Fruit fly (Drosophila melanogaster) whole organism, embryonic: Measurements from ENCODE around the gene CG8136.
A peak's percentile ranks its signal among the peaks of the same experiment; 100 is the strongest.

Source experiments
- Abd-B ChIP-seq: fragments of 200-800 bp; sonication (Bioruptor generic); optimal IDR thresholded peaks from 2 replicates; lab custom pipeline; 2018; ENCODE audit warnings: missing biosample characterization, mild to moderate bottlenecking, missing genetic modification characterization, moderate library complexity
- Ada2b ChIP-seq: fragments of 200-800 bp; sonication (Bioruptor generic); IDR thresholded peaks from 2 replicates; pipeline ENCODE4 v1.3.6; 2022; ENCODE audit warnings: missing biosample characterization, missing genetic modification characterization
- B-H2 ChIP-seq: fragments of 200-800 bp; sonication (Bioruptor generic); optimal IDR thresholded peaks from 2 replicates; lab custom pipeline; 2018; ENCODE audit warnings: missing biosample characterization, mild to moderate bottlenecking, missing genetic modification characterization
- CG10543 ChIP-seq: fragments of 200-800 bp; sonication (Bioruptor generic); optimal IDR thresholded peaks from 3 replicates; lab custom pipeline; 2017; ENCODE audit warnings: missing biosample characterization, mild to moderate bottlenecking, missing genetic modification characterization, moderate library complexity
- CG11247 ChIP-seq: fragments of 200-800 bp; sonication (Bioruptor generic); IDR thresholded peaks from 2 replicates; pipeline ENCODE4 v1.3.6; 2022; ENCODE audit warnings: missing biosample characterization, missing genetic modification characterization
- CG11560 ChIP-seq: fragments of 200-800 bp; sonication (Bioruptor generic); IDR thresholded peaks from 3 replicates; pipeline ENCODE4 v1.3.6; 2022; ENCODE audit warnings: missing biosample characterization, missing genetic modification characterization
- CG1233 ChIP-seq: fragments of 200-800 bp; sonication (Bioruptor generic); optimal IDR thresholded peaks from 4 replicates; lab custom pipeline; 2018; ENCODE audit warnings: missing biosample characterization, mild to moderate bottlenecking, missing genetic modification characterization
- CG13296 ChIP-seq: fragments of 200-800 bp; sonication (Bioruptor generic); optimal IDR thresholded peaks from 3 replicates; lab custom pipeline; 2018; ENCODE audit warnings: missing biosample characterization, mild to moderate bottlenecking, missing genetic modification characterization
- CG14014 ChIP-seq: fragments of 200-800 bp; sonication (Bioruptor generic); IDR thresholded peaks from 2 replicates; pipeline ENCODE4 v1.3.6; 2022; ENCODE audit warnings: missing biosample characterization, missing genetic modification characterization
- CG14965 ChIP-seq: fragments of 200-800 bp; sonication (Bioruptor generic); optimal IDR thresholded peaks from 2 replicates; lab custom pipeline; 2016; ENCODE audit warnings: missing biosample characterization, missing genetic modification characterization, borderline replicate concordance
- CG1602 ChIP-seq: fragments of 200-800 bp; sonication (Bioruptor generic); optimal IDR thresholded peaks from 3 replicates; lab custom pipeline; 2016; ENCODE audit warnings: missing biosample characterization, missing genetic modification characterization
- CG1832 ChIP-seq: fragments of 200-800 bp; sonication (Bioruptor generic); optimal IDR thresholded peaks from 2 replicates; lab custom pipeline; 2017; ENCODE audit warnings: missing biosample characterization, mild to moderate bottlenecking, missing genetic modification characterization, inconsistent platforms
- CG2202 ChIP-seq: fragments of 200-800 bp; sonication (Bioruptor generic); optimal IDR thresholded peaks from 2 replicates; lab custom pipeline; 2018; ENCODE audit warnings: missing biosample characterization, mild to moderate bottlenecking, missing genetic modification characterization
- CG31441 ChIP-seq: fragments of 200-800 bp; sonication (Bioruptor generic); IDR thresholded peaks from 2 replicates; pipeline ENCODE4 v1.3.6; 2022; ENCODE audit warnings: missing biosample characterization, missing genetic modification characterization
- CG3407 ChIP-seq: fragments of 200-800 bp; sonication (Bioruptor generic); optimal IDR thresholded peaks from 2 replicates; lab custom pipeline; 2018; ENCODE audit warnings: missing biosample characterization, mild to moderate bottlenecking, missing genetic modification characterization
- CG34422 ChIP-seq: fragments of 200-800 bp; sonication (Bioruptor generic); IDR thresholded peaks from 3 replicates; pipeline ENCODE4 v1.3.6; 2022; ENCODE audit warnings: missing biosample characterization, missing genetic modification characterization
- CG43689 ChIP-seq: fragments of 200-800 bp; sonication (Bioruptor generic); IDR thresholded peaks from 2 replicates; pipeline ENCODE4 v1.3.6; 2022; ENCODE audit warnings: missing biosample characterization, missing genetic modification characterization
- CG4404 ChIP-seq: fragments of 200-800 bp; sonication (Bioruptor generic); IDR thresholded peaks from 2 replicates; pipeline ENCODE4 v1.3.6; 2022; ENCODE audit warnings: missing biosample characterization, missing genetic modification characterization
- CG6791 ChIP-seq: fragments of 200-800 bp; sonication (Bioruptor generic); IDR thresholded peaks from 3 replicates; pipeline ENCODE4 v1.3.6; 2022; ENCODE audit warnings: missing biosample characterization, missing genetic modification characterization; ENCODE audit not compliant: partially characterized antibody
- CG6813 ChIP-seq: fragments of 200-800 bp; sonication (Bioruptor generic); optimal IDR thresholded peaks from 2 replicates; lab custom pipeline; 2017; ENCODE audit warnings: missing biosample characterization, missing genetic modification characterization, mild to moderate bottlenecking, moderate library complexity, missing genetic modification reagents
- CG7987 ChIP-seq: fragments of 200-800 bp; sonication (Bioruptor generic); optimal IDR thresholded peaks from 2 replicates; lab custom pipeline; 2018; ENCODE audit warnings: missing biosample characterization, mild to moderate bottlenecking, missing genetic modification characterization, moderate library complexity
- CG8478 ChIP-seq: fragments of >200 bp; optimal IDR thresholded peaks from 2 replicates; lab custom pipeline; 2018
- CG9215 ChIP-seq: fragments of 200-800 bp; sonication (Bioruptor generic); IDR thresholded peaks from 2 replicates; pipeline ENCODE4 v1.3.6; 2022; ENCODE audit warnings: missing biosample characterization, missing genetic modification characterization
- CG9797 ChIP-seq: fragments of 200-800 bp; sonication (Bioruptor generic); optimal IDR thresholded peaks from 3 replicates; lab custom pipeline; 2018; ENCODE audit warnings: missing biosample characterization, mild to moderate bottlenecking, missing genetic modification characterization
- Drgx ChIP-seq: fragments of 200-800 bp; sonication (Bioruptor generic); IDR thresholded peaks from 2 replicates; pipeline ENCODE4 v1.3.6; 2022; ENCODE audit warnings: missing biosample characterization, missing genetic modification characterization
- Elba2 ChIP-seq: fragments of 200-800 bp; sonication (Bioruptor generic); optimal IDR thresholded peaks from 3 replicates; lab custom pipeline; 2016; ENCODE audit warnings: missing biosample characterization, missing genetic modification characterization
- HLH4C ChIP-seq: fragments of 200-800 bp; sonication (Bioruptor generic); IDR thresholded peaks from 3 replicates; pipeline ENCODE4 v1.3.6; 2022; ENCODE audit warnings: missing biosample characterization, missing genetic modification characterization; ENCODE audit not compliant: partially characterized antibody
- Hsf ChIP-seq: fragments of 200-800 bp; sonication (Bioruptor generic); optimal IDR thresholded peaks from 3 replicates; lab custom pipeline; 2016; ENCODE audit warnings: missing biosample characterization, missing genetic modification characterization
- Lim3 ChIP-seq: fragments of 200-800 bp; sonication (Bioruptor generic); IDR thresholded peaks from 2 replicates; pipeline ENCODE4 v1.3.6; 2022; ENCODE audit warnings: missing biosample characterization, missing genetic modification characterization
- MBD-R2 ChIP-seq: fragments of 200-800 bp; sonication (Bioruptor generic); IDR thresholded peaks from 2 replicates; pipeline ENCODE4 v1.3.6; 2022; ENCODE audit warnings: missing biosample characterization, missing genetic modification characterization
- Oaz ChIP-seq: fragments of 200-800 bp; sonication (Bioruptor generic); IDR thresholded peaks from 2 replicates; pipeline ENCODE4 v1.3.6; 2022; ENCODE audit warnings: missing biosample characterization, missing genetic modification characterization
- Sin3A ChIP-seq: fragments of >200 bp; optimal IDR thresholded peaks from 2 replicates; lab custom pipeline; 2018
- ato ChIP-seq: fragments of 200-800 bp; sonication (Bioruptor generic); IDR thresholded peaks from 2 replicates; pipeline ENCODE4 v1.3.6; 2022; ENCODE audit warnings: missing biosample characterization, missing genetic modification characterization; ENCODE audit not compliant: partially characterized antibody
- btn ChIP-seq: fragments of 200-800 bp; sonication (Bioruptor generic); optimal IDR thresholded peaks from 2 replicates; lab custom pipeline; 2016; ENCODE audit warnings: missing biosample characterization, missing genetic modification characterization
- cas ChIP-seq: fragments of 200-800 bp; sonication (Bioruptor generic); IDR thresholded peaks from 2 replicates; pipeline ENCODE4 v1.3.6; 2022; ENCODE audit warnings: missing biosample characterization, missing genetic modification characterization
- crc ChIP-seq: fragments of 200-800 bp; sonication (Bioruptor generic); optimal IDR thresholded peaks from 2 replicates; lab custom pipeline; 2016; ENCODE audit warnings: missing biosample characterization, missing genetic modification characterization
- dm ChIP-seq: fragments of 200-800 bp; sonication (Bioruptor generic); optimal IDR thresholded peaks from 3 replicates; lab custom pipeline; 2016; ENCODE audit warnings: missing biosample characterization, missing genetic modification characterization
- dmrt99B ChIP-seq: fragments of 200-800 bp; sonication (Bioruptor generic); optimal IDR thresholded peaks from 2 replicates; lab custom pipeline; 2018; ENCODE audit warnings: missing biosample characterization, mild to moderate bottlenecking, missing genetic modification characterization, moderate library complexity
- ftz-f1 ChIP-seq: fragments of 200-800 bp; sonication (Bioruptor generic); optimal IDR thresholded peaks from 2 replicates; lab custom pipeline; 2016; ENCODE audit warnings: missing biosample characterization, missing genetic modification characterization
- h ChIP-seq: fragments of >200 bp; optimal IDR thresholded peaks from 2 replicates; lab custom pipeline; 2017
- jigr1 ChIP-seq: fragments of 200-800 bp; sonication (Bioruptor generic); IDR thresholded peaks from 3 replicates; pipeline ENCODE4 v1.3.6; 2022; ENCODE audit warnings: missing biosample characterization, missing genetic modification characterization
- jing ChIP-seq: fragments of 200-800 bp; sonication (Bioruptor generic); optimal IDR thresholded peaks from 2 replicates; lab custom pipeline; 2018; ENCODE audit warnings: missing biosample characterization, mild to moderate bottlenecking, missing genetic modification characterization
- lov ChIP-seq, 2 experiments: fragments of 200-800 bp in 1 of 2; fragments of >200 bp in 1 of 2; sonication (Bioruptor generic) in 1 of 2; IDR thresholded peaks in 1 of 2; optimal IDR thresholded peaks in 1 of 2; 2 replicates in 1 of 2; 3 replicates in 1 of 2; pipeline versions ENCODE4 v1.3.6 to Lab custom; 2017 to 2022; ENCODE audit warnings: missing biosample characterization in 1 of 2, missing genetic modification characterization in 1 of 2
- prd ChIP-seq, 3 experiments: fragments of >200 bp in 2 of 3; fragments of 200-800 bp in 1 of 3; sonication (Bioruptor generic) in 1 of 3; optimal IDR thresholded peaks in 2 of 3; IDR thresholded peaks in 1 of 3; 2 replicates in 2 of 3; 3 replicates in 1 of 3; pipeline versions ENCODE4 v1.3.6 to Lab custom; 2017 to 2022; ENCODE audit warnings: missing biosample characterization in 1 of 3, missing genetic modification characterization in 1 of 3
- ro ChIP-seq: fragments of 200-800 bp; sonication (Bioruptor generic); IDR thresholded peaks from 2 replicates; pipeline ENCODE4 v1.3.6; 2022; ENCODE audit warnings: missing biosample characterization, missing genetic modification characterization
- sd ChIP-seq: fragments of 200-800 bp; sonication (Bioruptor generic); optimal IDR thresholded peaks from 3 replicates; lab custom pipeline; 2018; ENCODE audit warnings: missing biosample characterization, mild to moderate bottlenecking, missing genetic modification characterization, moderate library complexity
- sim ChIP-seq: fragments of 200-800 bp; sonication (Bioruptor generic); IDR thresholded peaks from 2 replicates; pipeline ENCODE4 v1.3.6; 2022; ENCODE audit warnings: missing biosample characterization, missing genetic modification characterization
- sug ChIP-seq: fragments of 200-800 bp; optimal IDR thresholded peaks from 2 replicates; lab custom pipeline; 2019; ENCODE audit warnings: missing biosample characterization, mild to moderate bottlenecking, missing genetic modification characterization, moderate library complexity
- tgo ChIP-seq: fragments of 200-800 bp; sonication (Bioruptor generic); IDR thresholded peaks from 3 replicates; pipeline ENCODE4 v1.3.6; 2022; ENCODE audit warnings: missing biosample characterization, missing genetic modification characterization
- tin ChIP-seq: fragments of 200-800 bp; sonication (Bioruptor generic); optimal IDR thresholded peaks from 3 replicates; lab custom pipeline; 2016; ENCODE audit warnings: missing biosample characterization, missing genetic modification characterization

The CG8136 gene

DNA sequence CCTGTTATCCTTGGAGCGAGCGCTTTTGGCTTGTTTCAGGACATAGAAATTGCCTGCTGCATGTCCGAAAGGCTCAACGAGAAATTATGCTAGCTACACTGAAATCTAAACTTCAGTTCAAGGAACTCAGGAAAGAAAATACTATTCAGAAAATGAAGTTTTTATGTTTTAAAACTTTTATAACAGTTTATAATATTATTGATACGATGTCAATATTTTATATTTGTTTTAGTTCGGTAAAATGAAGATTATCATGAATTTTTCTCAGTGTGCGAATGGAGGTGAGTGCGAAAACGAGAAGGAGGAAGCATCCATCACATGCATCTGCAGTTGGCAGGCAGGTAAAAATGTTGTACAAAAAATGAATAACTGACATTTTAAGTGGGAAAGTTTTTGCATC, 25.2 kb downstream of the CG8136 start (continued):
- TF ChIP-seq CG11247 (GFP tag; lab: Robert Waterston, UW) (no peak), dmrt99B (tag; lab: Kevin White, UChicago) (peak; percentile 76), CG10543 (GFP tag; lab: Kevin White, UChicago) (no peak), MBD-R2 (GFP tag; lab: Robert Waterston, UW) (peak; percentile 15; the same call in 1 of the 2 replicates), B-H2 (GFP tag; lab: Kevin White, UChicago) (no peak), HLH4C (GFP tag; lab: Robert Waterston, UW) (no peak), CG1832 (GFP tag; lab: Kevin White, UChicago) (no peak), CG13296 (GFP tag; lab: Kevin White, UChicago) (no peak), jigr1 (GFP tag; lab: Robert Waterston, UW) (no peak), sd (no peak), CG31441 (peak; percentile 80), CG7987 (no peak), CG1602 (peak; percentile 45), CG43689 (0 out of 2 replicates have a peak, but pooled peaks have one; percentile 34), sim (GFP tag; lab: Robert Waterston, UW) (peak; percentile 63; the same call in 1 of the 2 replicates), CG3407 (GFP tag; lab: Kevin White, UChicago) (peak; percentile 44), h (lab: Kevin White, UChicago) (no peak), Drgx (GFP tag; lab: Robert Waterston, UW) (peak; percentile 81), CG9215 (GFP tag; lab: Robert Waterston, UW) (no peak), sug (no peak), Abd-B (GFP tag; lab: Kevin White, UChicago) (no peak), lov (optimal IDR thresholded peaks at IDR 0.05; lab: Kevin White, UChicago) (no peak), lov (GFP tag; IDR thresholded peaks at IDR 0.05; lab: Robert Waterston, UW) (no peak), crc (GFP tag; lab: Kevin White, UChicago) (no peak), CG14965 (no peak)

- TF ChIP-seq ato (GFP tag; lab: Robert Waterston, UW) (peak; percentile 63; the same call in 1 of the 2 replicates), btn (GFP tag; lab: Kevin White, UChicago) (no peak), Oaz (GFP tag; lab: Robert Waterston, UW) (no peak), ro (no peak), CG8478 (no peak), Sin3A (peak; percentile 84), tin (GFP tag; lab: Kevin White, UChicago) (no peak), CG6791 (GFP tag; lab: Robert Waterston, UW) (peak; percentile 76), CG9797 (GFP tag; lab: Kevin White, UChicago) (peak; percentile 94), CG43689 (no peak), CG11560 (tag; lab: Robert Waterston, UW) (peak; percentile 65; the same call in 2 of the 3 replicates), jing (GFP tag; lab: Kevin White, UChicago) (no peak), Hsf (peak; percentile 23), Ada2b (GFP tag; lab: Robert Waterston, UW) (no peak), Elba2 (GFP tag; lab: Kevin White, UChicago) (no peak), cas (GFP tag; lab: Robert Waterston, UW) (no peak), tgo (GFP tag; lab: Robert Waterston, UW) (no peak), Lim3 (GFP tag; lab: Robert Waterston, UW) (no peak), ftz-f1 (GFP tag; lab: Kevin White, UChicago) (no peak), CG34422 (GFP tag; lab: Robert Waterston, UW) (peak; percentile 56; the same call in 2 of the 3 replicates), CG4404 (GFP tag; lab: Robert Waterston, UW) (no peak), CG14014 (GFP tag; lab: Robert Waterston, UW) (no peak), CG1233 (no peak), prd (optimal IDR thresholded peaks at IDR 0.05; lab: Kevin White, UChicago) (no peak), prd (GFP tag; IDR thresholded peaks at IDR 0.05; lab: Robert Waterston, UW) (peak; percentile 22; the same call in 1 of the 3 replicates), CG6813 (peak; percentile 4), CG2202 (tag; lab: Kevin White, UChicago) (no peak), dm (GFP tag; lab: Kevin White, UChicago) (peak; percentile 35)
Observed at dm6 chr3R:8747134-8747870, 26.1 kb downstream of the CG8136 start, which contains the start of the genes CG9801 and Nasp. Gene CG9801, minus strand, starts transcription at chr3R:8747675. Gene Nasp, plus strand, starts transcription at chr3R:8747798.
